Fruit fly (Drosophila melanogaster) whole organism, adult: Measurements from ENCODE around the gene SmydA-2.
A peak's percentile ranks its signal among the peaks of the same experiment; 100 is the strongest.

Experiments used
- CG12768 ChIP-seq: fragments of 200-800 bp; sonication (Bioruptor generic); optimal IDR thresholded peaks from 2 replicates; lab custom pipeline; 2017; ENCODE audit warnings: missing biosample characterization, missing genetic modification characterization, mild to moderate bottlenecking, moderate library complexity, missing genetic modification reagents
- CG14711 ChIP-seq: fragments of 200-800 bp; sonication (Bioruptor generic); optimal IDR thresholded peaks from 2 replicates; lab custom pipeline; 2018; ENCODE audit warnings: missing biosample characterization, mild to moderate bottlenecking, missing genetic modification characterization, moderate library complexity
- bab1 ChIP-seq: fragments of 200-800 bp; sonication (Bioruptor generic); optimal IDR thresholded peaks from 3 replicates; lab custom pipeline; 2019; ENCODE audit warnings: missing biosample characterization, mild to moderate bottlenecking, missing genetic modification characterization, moderate library complexity
- cnc ChIP-seq, 2 experiments: fragments of >200 bp; optimal IDR thresholded peaks; 2 replicates each; lab custom pipeline; 2017
- kay ChIP-seq: fragments of 200-800 bp; sonication (Bioruptor generic); peaks from one replicate; lab custom pipeline; 2016; ENCODE audit warnings: missing biosample characterization, missing genetic modification characterization, borderline replicate concordance
- pad ChIP-seq: fragments of 200-800 bp; sonication (Bioruptor generic); optimal IDR thresholded peaks from 3 replicates; lab custom pipeline; 2017; ENCODE audit warnings: missing biosample characterization, missing genetic modification characterization, mild to moderate bottlenecking, moderate library complexity, missing genetic modification reagents

dm6 chr3L:19003220-19003619, at the start of gene SmydA-2:
- TF ChIP-seq kay (GFP tag; lab: Kevin White, UChicago): peak; percentile 6
- no peak for TF ChIP-seq bab1
- no peak for TF ChIP-seq pad (GFP tag; lab: Kevin White, UChicago)
- no peak for TF ChIP-seq cnc (optimal IDR thresholded peaks at IDR 0.05; lab: Kevin White, UChicago)
- TF ChIP-seq CG14711: no peak
- TF ChIP-seq CG12768 (GFP tag; lab: Kevin White, UChicago): no peak
